Worm (Caenorhabditis elegans) whole organism, L1 larva: ENCODE measurements around the gene F10C1.3.

Experiments
- C16A3.4 ChIP-seq: fragments of 150-350 bp; optimal IDR thresholded peaks from 2 replicates; lab custom pipeline; 2014; ENCODE audit warnings: missing biosample characterization, missing genetic modification characterization
- ama-1 ChIP-seq: fragments of 150-350 bp; optimal IDR thresholded peaks from 2 replicates; lab custom pipeline; 2014
- ceh-8 ChIP-seq: fragments of 200-800 bp; sonication (Bioruptor generic); optimal IDR thresholded peaks from 2 replicates; lab custom pipeline; 2018; ENCODE audit warnings: mild to moderate bottlenecking, missing genetic modification characterization, moderate library complexity, missing compliant biosample characterization
- ceh-82 ChIP-seq, 3 experiments: fragments of 150-350 bp in 1 of 3; sonication (generic microtip) in 2 of 3; optimal IDR thresholded peaks; 2 replicates each; lab custom pipeline; 2014 to 2017; ENCODE audit warnings: missing biosample characterization in 3 of 3, missing genetic modification characterization in 3 of 3
- dpl-1 ChIP-seq, 3 experiments: fragments of 150-350 bp in 2 of 3; sonication (generic microtip) in 1 of 3; optimal IDR thresholded peaks; 2 replicates each; lab custom pipeline; 2014 to 2017; ENCODE audit warnings: missing biosample characterization in 3 of 3, missing genetic modification characterization in 3 of 3, missing genetic modification reagents in 3 of 3
- dsc-1 ChIP-seq: sonication (generic microtip); optimal IDR thresholded peaks from 2 replicates; lab custom pipeline; 2016; ENCODE audit warnings: mild to moderate bottlenecking, missing genetic modification characterization, missing compliant biosample characterization
- efl-1 ChIP-seq, 4 experiments: fragments of 150-350 bp; optimal IDR thresholded peaks in 3 of 4; peaks in 1 of 4; 1 replicate in 1 of 4; 2 replicates in 3 of 4; lab custom pipeline; 2014; ENCODE audit warnings: missing biosample characterization in 2 of 4, missing genetic modification characterization in 2 of 4, missing genetic modification reagents in 2 of 4
- egl-13 ChIP-seq: sonication (generic microtip); optimal IDR thresholded peaks from 2 replicates; lab custom pipeline; 2016; ENCODE audit warnings: missing genotype, missing genetic modification reagents, missing genetic modification characterization, missing compliant biosample characterization
- elt-2 ChIP-seq: sonication (generic microtip); optimal IDR thresholded peaks from 2 replicates; lab custom pipeline; 2016; ENCODE audit warnings: missing genetic modification characterization, mild to moderate bottlenecking, inconsistent platforms, missing compliant biosample characterization, missing genetic modification reagents
- fkh-8 ChIP-seq: sonication (generic microtip); optimal IDR thresholded peaks from 2 replicates; lab custom pipeline; 2016; ENCODE audit warnings: mild to moderate bottlenecking, missing genetic modification characterization, missing compliant biosample characterization
- fos-1 ChIP-seq: fragments of 150-350 bp; optimal IDR thresholded peaks from 2 replicates; lab custom pipeline; 2014; ENCODE audit warnings: missing biosample characterization, missing genetic modification characterization
- grh-1 ChIP-seq: fragments of 200-800 bp; sonication (Bioruptor generic); IDR thresholded peaks from 2 replicates; pipeline ENCODE4 v1.3.6; 2022; ENCODE audit warnings: missing genetic modification reagents, missing genetic modification characterization, missing compliant biosample characterization
- hlh-4 ChIP-seq: sonication (generic microtip); optimal IDR thresholded peaks from 2 replicates; lab custom pipeline; 2016; ENCODE audit warnings: mild to moderate bottlenecking, missing genetic modification characterization, missing compliant biosample characterization
- isw-1 ChIP-seq: fragments of 200-800 bp; sonication (Bioruptor generic); IDR thresholded peaks from 2 replicates; pipeline ENCODE4 v1.3.6; 2022; ENCODE audit warnings: missing genetic modification characterization, missing compliant biosample characterization
- jun-1 ChIP-seq: fragments of 150-350 bp; optimal IDR thresholded peaks from 2 replicates; lab custom pipeline; 2014; ENCODE audit warnings: missing biosample characterization, missing genetic modification reagents, missing genetic modification characterization
- lin-13 ChIP-seq: fragments of 150-350 bp; optimal IDR thresholded peaks from 2 replicates; lab custom pipeline; 2014; ENCODE audit warnings: missing biosample characterization, missing genetic modification reagents, missing genetic modification characterization
- lin-14 ChIP-seq: fragments of 200-800 bp; sonication (Bioruptor generic); optimal IDR thresholded peaks from 2 replicates; lab custom pipeline; 2018; ENCODE audit warnings: mild to moderate bottlenecking, missing genetic modification characterization, moderate library complexity, missing compliant biosample characterization
- lin-35 ChIP-seq, 2 experiments: fragments of 150-350 bp; optimal IDR thresholded peaks; 2 replicates each; lab custom pipeline; 2014; ENCODE audit warnings: missing biosample characterization in 2 of 2, missing genetic modification characterization in 2 of 2, missing genetic modification reagents in 2 of 2
- lir-3 ChIP-seq: sonication (generic microtip); optimal IDR thresholded peaks from 2 replicates; lab custom pipeline; 2016; ENCODE audit warnings: mild to moderate bottlenecking, missing genetic modification characterization, moderate library complexity, missing compliant biosample characterization; ENCODE audit not compliant: poor library complexity
- lsy-2 ChIP-seq, 2 experiments: fragments of 150-350 bp; optimal IDR thresholded peaks; 2 replicates each; lab custom pipeline; 2014; ENCODE audit warnings: missing biosample characterization in 2 of 2, missing genetic modification characterization in 2 of 2
- mab-9 ChIP-seq: fragments of 200-800 bp; sonication (Bioruptor generic); IDR thresholded peaks from 2 replicates; pipeline ENCODE4 v1.3.6; 2022; ENCODE audit warnings: missing genetic modification reagents, missing genetic modification characterization, missing compliant biosample characterization
- mdl-1 ChIP-seq, 2 experiments: fragments of 150-350 bp; optimal IDR thresholded peaks; 2 replicates each; lab custom pipeline; 2014 to 2017; ENCODE audit warnings: missing biosample characterization in 2 of 2, missing genetic modification characterization in 2 of 2, inconsistent platforms in 1 of 2
- mep-1 ChIP-seq: fragments of 150-350 bp; optimal IDR thresholded peaks from 2 replicates; lab custom pipeline; 2014; ENCODE audit warnings: missing biosample characterization, missing genetic modification characterization
- nhr-12 ChIP-seq: sonication (generic microtip); optimal IDR thresholded peaks from 2 replicates; lab custom pipeline; 2017; ENCODE audit warnings: missing biosample characterization, missing genetic modification characterization
- nhr-19 ChIP-seq: fragments of 200-800 bp; sonication (Bioruptor generic); conservative IDR thresholded peaks from 2 replicates; pipeline ENCODE4 v1.3.6; 2022; ENCODE audit warnings: missing genetic modification characterization, missing compliant biosample characterization
- nhr-20 ChIP-seq: sonication (generic microtip); optimal IDR thresholded peaks from 2 replicates; lab custom pipeline; 2016; ENCODE audit warnings: mild to moderate bottlenecking, missing genetic modification characterization, missing compliant biosample characterization
- nhr-237 ChIP-seq: fragments of 150-350 bp; optimal IDR thresholded peaks from 2 replicates; lab custom pipeline; 2014; ENCODE audit warnings: missing biosample characterization, missing genetic modification characterization
- nhr-47 ChIP-seq: sonication (generic microtip); optimal IDR thresholded peaks from 2 replicates; lab custom pipeline; 2016; ENCODE audit warnings: mild to moderate bottlenecking, missing genetic modification characterization, moderate library complexity, missing compliant biosample characterization
- nhr-71 ChIP-seq: sonication (generic microtip); optimal IDR thresholded peaks from 2 replicates; lab custom pipeline; 2016; ENCODE audit warnings: mild to moderate bottlenecking, missing genetic modification characterization, moderate library complexity, missing compliant biosample characterization
- nhr-76 ChIP-seq: sonication (generic microtip); optimal IDR thresholded peaks from 2 replicates; lab custom pipeline; 2017; ENCODE audit warnings: missing biosample characterization, missing genetic modification characterization
- nhr-77 ChIP-seq: fragments of 150-350 bp; optimal IDR thresholded peaks from 2 replicates; lab custom pipeline; 2014; ENCODE audit warnings: missing biosample characterization, missing genetic modification characterization
- nhr-85 ChIP-seq: sonication (generic microtip); peaks from one replicate; lab custom pipeline; 2016; ENCODE audit warnings: missing genetic modification characterization, inconsistent platforms, missing compliant biosample characterization
- nhr-90 ChIP-seq: sonication (generic microtip); optimal IDR thresholded peaks from 2 replicates; lab custom pipeline; 2016; ENCODE audit warnings: mild to moderate bottlenecking, missing genetic modification characterization, missing compliant biosample characterization; ENCODE audit not compliant: poor library complexity
- pax-3 ChIP-seq: fragments of 200-800 bp; sonication (Bioruptor generic); optimal IDR thresholded peaks from 2 replicates; lab custom pipeline; 2018; ENCODE audit warnings: mild to moderate bottlenecking, missing genetic modification characterization, moderate library complexity, missing compliant biosample characterization
- pqm-1 ChIP-seq: sonication (generic microtip); optimal IDR thresholded peaks from 3 replicates; lab custom pipeline; 2017; ENCODE audit warnings: missing biosample characterization, missing genetic modification characterization
- rnt-1 ChIP-seq: sonication (generic microtip); optimal IDR thresholded peaks from 2 replicates; lab custom pipeline; 2016; ENCODE audit warnings: mild to moderate bottlenecking, missing genetic modification characterization, moderate library complexity, missing compliant biosample characterization
- skn-1 ChIP-seq: fragments of 150-350 bp; optimal IDR thresholded peaks from 2 replicates; lab custom pipeline; 2014; ENCODE audit warnings: missing biosample characterization, missing genetic modification characterization
- snu-23 ChIP-seq: sonication (generic microtip); optimal IDR thresholded peaks from 2 replicates; lab custom pipeline; 2016; ENCODE audit warnings: missing genetic modification characterization, missing compliant biosample characterization
- sup-37 ChIP-seq: fragments of 200-800 bp; sonication (Bioruptor generic); optimal IDR thresholded peaks from 2 replicates; lab custom pipeline; 2018; ENCODE audit warnings: mild to moderate bottlenecking, missing genetic modification characterization, missing compliant biosample characterization
- swsn-7 ChIP-seq: sonication (generic microtip); optimal IDR thresholded peaks from 2 replicates; lab custom pipeline; 2016; ENCODE audit warnings: missing genetic modification characterization, missing compliant biosample characterization
- tbx-2 ChIP-seq: sonication (generic microtip); optimal IDR thresholded peaks from 2 replicates; lab custom pipeline; 2016; ENCODE audit warnings: missing genetic modification characterization, missing compliant biosample characterization
- unc-130 ChIP-seq: fragments of 150-350 bp; optimal IDR thresholded peaks from 2 replicates; lab custom pipeline; 2017; ENCODE audit warnings: missing biosample characterization, missing genetic modification characterization, inconsistent platforms
- unc-62 ChIP-seq: fragments of 150-350 bp; optimal IDR thresholded peaks from 2 replicates; lab custom pipeline; 2014; ENCODE audit warnings: missing biosample characterization, missing genetic modification reagents, missing genetic modification characterization
- unc-86 ChIP-seq: sonication (generic microtip); optimal IDR thresholded peaks from 2 replicates; lab custom pipeline; 2016; ENCODE audit warnings: missing genetic modification characterization, missing compliant biosample characterization
- unc-98 ChIP-seq: fragments of 200-800 bp; sonication (Bioruptor generic); IDR thresholded peaks from 2 replicates; pipeline ENCODE4 v1.3.6; 2022; ENCODE audit warnings: missing genetic modification characterization, missing compliant biosample characterization
- xbp-1 ChIP-seq: sonication (generic microtip); optimal IDR thresholded peaks from 2 replicates; lab custom pipeline; 2016; ENCODE audit warnings: missing genetic modification characterization, missing compliant biosample characterization
- zip-4 ChIP-seq: fragments of 200-800 bp; sonication (Bioruptor generic); optimal IDR thresholded peaks from 2 replicates; lab custom pipeline; 2018; ENCODE audit warnings: mild to moderate bottlenecking, missing genetic modification characterization, moderate library complexity, missing compliant biosample characterization
- ztf-11 ChIP-seq, 2 experiments: sonication (generic microtip); optimal IDR thresholded peaks; 2 replicates each; lab custom pipeline; 2016 to 2017; ENCODE audit warnings: missing genetic modification characterization in 2 of 2, missing biosample characterization in 1 of 2, missing compliant biosample characterization in 1 of 2
- ztf-4 ChIP-seq: fragments of 150-350 bp; optimal IDR thresholded peaks from 2 replicates; lab custom pipeline; 2014; ENCODE audit warnings: missing biosample characterization, missing genetic modification characterization

F10C1.3 gene

DNA sequence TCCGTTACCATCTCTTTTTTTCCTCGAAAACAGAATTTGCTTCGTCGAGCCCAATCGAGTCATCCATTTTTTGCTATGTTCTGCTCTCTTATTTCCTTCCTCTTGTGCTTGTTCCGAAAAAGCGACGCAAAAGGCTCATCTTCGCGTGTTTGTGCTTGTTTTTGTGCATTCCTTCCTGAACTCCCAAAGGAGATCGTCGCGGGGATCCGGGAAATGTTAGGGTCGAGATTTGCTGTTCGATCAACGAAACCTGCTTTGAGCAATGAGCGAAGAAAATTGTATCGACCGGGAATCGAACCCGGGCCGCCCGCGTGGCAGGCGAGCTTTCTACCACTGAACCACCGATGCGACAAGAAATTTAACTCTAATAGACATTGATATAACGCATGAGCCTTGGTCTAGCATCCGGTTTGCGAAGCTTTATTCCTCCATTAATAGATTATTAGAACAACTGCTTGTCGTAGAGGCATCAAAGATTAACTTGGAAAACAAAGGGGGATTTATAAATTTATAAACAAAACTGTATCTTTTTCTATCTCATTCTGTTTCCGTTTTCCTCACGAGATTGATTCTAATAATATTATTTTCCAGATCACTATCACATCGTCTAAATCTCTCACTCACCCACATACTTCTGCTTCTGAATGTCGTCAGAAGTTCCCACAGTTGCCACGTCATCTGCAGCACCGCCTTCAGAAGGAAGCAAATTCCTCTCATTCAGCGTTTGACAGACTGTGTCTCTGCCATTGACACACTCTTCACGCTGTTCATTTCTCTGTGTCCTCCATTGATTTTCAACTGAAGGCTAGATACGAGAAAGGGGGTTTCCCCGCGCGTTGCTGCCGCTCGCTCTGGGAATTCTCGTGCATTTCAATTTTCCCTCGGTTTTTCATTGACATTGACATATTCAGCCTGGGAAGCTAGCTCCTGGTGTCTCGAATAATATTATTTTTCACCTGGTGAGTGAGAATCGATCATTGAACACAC is 24.7 kb upstream of the F10C1.3 start, which contains the start of gene K05F1.6:
Gene K05F1.6, plus strand, starts transcription at position 586 of the 987 bp plus-strand sequence.
- TF ChIP-seq swsn-7 (tag; lab: Kevin White, UChicago): peak; percentile 42
- peak; percentile 1 for TF ChIP-seq jun-1 (tag; lab: Kevin White, UChicago)
- TF ChIP-seq nhr-12: no peak
- TF ChIP-seq C16A3.4 (tag; lab: Kevin White, UChicago): peak; percentile 59
- TF ChIP-seq nhr-237 (tag; lab: Kevin White, UChicago): no peak
- TF ChIP-seq nhr-90: peak; percentile 65
- peak in 1 of 3 experiments; percentile 8 for TF ChIP-seq dpl-1 (GFP tag; optimal IDR thresholded peaks at IDR 0.05; lab: Kevin White, UChicago)
- TF ChIP-seq unc-130 (tag; lab: Kevin White, UChicago): peak; percentile 52
- peak in 1 of 2 experiments; percentile 36 for TF ChIP-seq ztf-11 (tag; optimal IDR thresholded peaks at IDR 0.05; lab: Kevin White, UChicago)
- TF ChIP-seq zip-4 (GFP tag; lab: Kevin White, UChicago): peak; percentile 19
- peak; percentile 40 to 69 for TF ChIP-seq efl-1 (optimal IDR thresholded peaks at IDR 0.05; lab: Kevin White, UChicago)
- TF ChIP-seq efl-1 (GFP tag; optimal IDR thresholded peaks at IDR 0.05 in 1 of 2; lab: Kevin White, UChicago): peak in 1 of 2 experiments; percentile 94
- peak; percentile 52 for TF ChIP-seq mep-1 (tag; lab: Kevin White, UChicago)
- TF ChIP-seq lsy-2 (tag; optimal IDR thresholded peaks at IDR 0.05; lab: Kevin White, UChicago): peak in 1 of 2 experiments; percentile 52
- TF ChIP-seq lin-35 (GFP tag; optimal IDR thresholded peaks at IDR 0.05; lab: Kevin White, UChicago): peak; percentile 6 to 44
- TF ChIP-seq pqm-1 (tag; lab: Kevin White, UChicago): no peak
- TF ChIP-seq xbp-1 (tag; lab: Kevin White, UChicago): peak; percentile 39
- 0 out of 2 replicates have a peak, but pooled peaks have one; percentile 45 for TF ChIP-seq grh-1 (GFP tag; lab: Robert Waterston, UW)
- TF ChIP-seq tbx-2 (tag; lab: Kevin White, UChicago): peak; percentile 18
- TF ChIP-seq rnt-1: peak; percentile 78
- peak; percentile 41 for TF ChIP-seq fkh-8
- TF ChIP-seq fos-1 (tag; lab: Kevin White, UChicago): peak; percentile 29
- TF ChIP-seq sup-37 (GFP tag; lab: Kevin White, UChicago): peak; percentile 6
- peak; percentile 56 for TF ChIP-seq lin-14 (GFP tag; lab: Kevin White, UChicago)
- peak; percentile 72 for TF ChIP-seq nhr-19 (GFP tag; lab: Robert Waterston, UW)
- 0 out of 2 replicates have a peak, but pooled peaks have one; percentile 53 for TF ChIP-seq unc-98 (GFP tag; lab: Robert Waterston, UW)
- peak; percentile 44 for TF ChIP-seq egl-13 (tag; lab: Kevin White, UChicago)
- peak in 2 of 3 experiments; percentile 32 for TF ChIP-seq ceh-82 (tag; optimal IDR thresholded peaks at IDR 0.05; lab: Kevin White, UChicago)
- peak; percentile 22 for TF ChIP-seq lin-13
- TF ChIP-seq elt-2 (tag; lab: Kevin White, UChicago): peak; percentile 70
- no peak for TF ChIP-seq unc-62
- peak; percentile 11 for TF ChIP-seq skn-1 (tag; lab: Kevin White, UChicago)
- peak; percentile 73 for TF ChIP-seq nhr-47 (tag; lab: Kevin White, UChicago)
- TF ChIP-seq snu-23 (GFP tag; lab: Kevin White, UChicago): peak; percentile 20
- no peak for TF ChIP-seq nhr-77 (tag; lab: Kevin White, UChicago)
- no peak for TF ChIP-seq hlh-4
- TF ChIP-seq dsc-1: peak; percentile 70
- no peak for TF ChIP-seq ama-1
- TF ChIP-seq isw-1 (GFP tag; lab: Robert Waterston, UW): 0 out of 2 replicates have a peak, but pooled peaks have one; percentile 1
- TF ChIP-seq mab-9: no peak
- peak; percentile 15 for TF ChIP-seq ztf-4 (tag; lab: Kevin White, UChicago)
- TF ChIP-seq nhr-85: peak; percentile 53
- TF ChIP-seq nhr-20 (tag; lab: Kevin White, UChicago): peak; percentile 55
- TF ChIP-seq pax-3: peak; percentile 19
- TF ChIP-seq nhr-76 (tag; lab: Kevin White, UChicago): peak; percentile 20
- no peak for TF ChIP-seq lir-3
- TF ChIP-seq mdl-1 (tag; optimal IDR thresholded peaks at IDR 0.05; lab: Kevin White, UChicago): peak in 1 of 2 experiments; percentile 58
- peak; percentile 9 for TF ChIP-seq unc-86 (tag; lab: Kevin White, UChicago)
- peak; percentile 78 for TF ChIP-seq nhr-71 (tag; lab: Kevin White, UChicago)
- TF ChIP-seq ceh-8: peak; percentile 19
